Fruit fly (Drosophila melanogaster) whole organism, prepupa: ENCODE results near the gene msl-2.

Experiments used
- CG32006 ChIP-seq: fragments of 200-800 bp; sonication (Bioruptor generic); optimal IDR thresholded peaks from 3 replicates; lab custom pipeline; 2017; ENCODE audit warnings: missing biosample characterization, mild to moderate bottlenecking, missing genetic modification characterization
- Eip93F ChIP-seq: fragments of 200-800 bp; sonication (Bioruptor generic); optimal IDR thresholded peaks from 2 replicates; lab custom pipeline; 2016; ENCODE audit warnings: missing biosample characterization, mild to moderate bottlenecking, missing genetic modification characterization
- Sox102F ChIP-seq: fragments of 200-800 bp; sonication (Bioruptor generic); optimal IDR thresholded peaks from 2 replicates; lab custom pipeline; 2016; ENCODE audit warnings: missing biosample characterization, mild to moderate bottlenecking, missing genetic modification characterization
- Sox15 ChIP-seq: fragments of 200-800 bp; sonication (Bioruptor generic); optimal IDR thresholded peaks from 3 replicates; lab custom pipeline; 2016; ENCODE audit warnings: missing biosample characterization, missing genetic modification characterization

DNA sequence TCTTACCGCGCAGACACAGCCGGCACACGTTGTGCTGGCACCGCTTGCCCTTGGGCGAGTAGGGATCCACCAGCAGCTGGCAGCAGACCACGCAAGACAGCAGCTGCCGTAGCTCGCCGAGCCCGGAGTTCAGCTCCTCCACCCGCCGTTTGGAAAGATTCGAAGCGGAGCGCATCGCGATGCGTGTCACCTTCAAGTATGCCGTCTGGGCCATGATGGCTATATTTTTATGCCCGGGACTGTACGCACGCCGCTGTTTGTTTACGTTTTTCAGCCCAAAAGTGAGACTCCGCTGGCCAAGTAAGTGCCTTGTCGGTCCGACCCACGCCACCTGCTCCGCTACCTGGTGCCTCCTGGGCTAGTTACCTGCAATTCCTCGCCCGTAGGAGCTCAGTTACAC is 486 bp downstream of the msl-2 start:
- TF ChIP-seq CG32006 (GFP tag; lab: Kevin White, UChicago): no peak
- TF ChIP-seq Sox102F (GFP tag; lab: Kevin White, UChicago): no peak
- no peak for TF ChIP-seq Eip93F (GFP tag; lab: Kevin White, UChicago)
- no peak for TF ChIP-seq Sox15
